Worm (Caenorhabditis elegans): Measurements from ENCODE around the gene T21D12.12.

DNA sequence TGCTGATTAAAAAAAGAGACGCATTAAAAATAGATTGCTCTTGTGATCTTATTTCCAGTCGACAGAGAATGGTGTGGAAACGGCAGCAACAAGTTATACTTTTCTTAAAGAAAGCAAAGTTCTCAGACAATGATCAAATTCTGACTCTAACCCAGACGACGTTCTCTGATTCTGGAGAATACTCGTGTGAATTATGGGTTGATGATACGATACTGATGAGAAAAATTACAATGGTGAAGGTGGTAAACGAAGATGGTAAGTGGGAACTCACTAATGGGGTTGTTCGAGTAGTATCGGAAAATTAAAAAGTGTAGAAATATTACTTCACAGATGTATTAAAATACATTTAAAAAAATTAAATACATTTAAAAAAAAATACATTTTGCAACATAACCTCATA lies 12.0 kb downstream of the T21D12.12 start:
- TF ChIP-seq unc-62 (GFP tag; optimal IDR thresholded peaks at IDR 0.05) = no peak
- TF ChIP-seq Y56A3A.18 (GFP tag; IDR thresholded peaks at IDR 0.05) = no peak
- TF ChIP-seq xnd-1 (tag; optimal IDR thresholded peaks at IDR 0.05) = no peak
- no peak for TF ChIP-seq lsl-1 (GFP tag; optimal IDR thresholded peaks at IDR 0.05)
- TF ChIP-seq let-607 (tag; optimal IDR thresholded peaks at IDR 0.05) = no peak
- no peak for TF ChIP-seq nhr-27 (tag; optimal IDR thresholded peaks at IDR 0.05)
- TF ChIP-seq F37B4.10 (GFP tag; IDR thresholded peaks at IDR 0.05) = no peak
- no peak for TF ChIP-seq ztf-28 (GFP tag; IDR thresholded peaks at IDR 0.05)
- TF ChIP-seq lin-54 (GFP tag; optimal IDR thresholded peaks at IDR 0.05) = no peak
- no peak for TF ChIP-seq ama-1 (optimal IDR thresholded peaks at IDR 0.05)
- no peak for TF ChIP-seq ama-1 (GFP tag; optimal IDR thresholded peaks at IDR 0.05)
- TF ChIP-seq fkh-3 (tag; optimal IDR thresholded peaks at IDR 0.05) = no peak
